Worm (Caenorhabditis elegans): ENCODE results near the gene srx-60.

DNA sequence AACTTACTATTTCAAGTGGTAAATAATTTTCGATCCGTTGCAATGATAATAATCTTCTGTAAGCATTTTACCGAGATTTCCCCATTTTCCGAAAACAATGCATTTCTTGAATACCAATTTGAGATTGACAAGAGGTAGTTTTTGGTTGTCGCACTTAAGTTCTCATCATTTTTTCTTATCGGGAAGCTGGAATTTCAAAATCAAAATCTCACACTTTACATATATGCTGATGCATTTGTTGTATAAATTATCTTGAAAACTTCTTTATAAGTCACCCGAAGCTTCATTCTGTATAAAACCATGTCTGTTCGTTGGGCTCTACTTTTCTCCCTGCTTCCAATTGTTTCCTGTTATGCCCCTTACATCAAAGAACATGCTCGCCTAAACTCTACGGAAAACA lies 50.7 kb downstream of the srx-60 start, which contains the start of gene try-11:
- no peak for TF ChIP-seq him-1 (tag; optimal IDR thresholded peaks at IDR 0.05)
- no peak for TF ChIP-seq dao-5 (tag; optimal IDR thresholded peaks at IDR 0.05)
